Worm (Caenorhabditis elegans): ENCODE measurements around the gene mthf-1.

Gene mthf-1

ce11 chrII:7773427-7773993 lies 4.1 kb downstream of the mthf-1 start:
- no peak for TF ChIP-seq unc-62 (GFP tag; optimal IDR thresholded peaks at IDR 0.05)

- no peak for TF ChIP-seq unc-62 (GFP tag; optimal IDR thresholded peaks at IDR 0.05)
Observed at ce11 chrII:7772411-7772810, 5.2 kb downstream of the mthf-1 start, which contains the start of gene C06A8.6. TSS of gene C06A8.6 (plus strand) at chrII:7772499.

DNA sequence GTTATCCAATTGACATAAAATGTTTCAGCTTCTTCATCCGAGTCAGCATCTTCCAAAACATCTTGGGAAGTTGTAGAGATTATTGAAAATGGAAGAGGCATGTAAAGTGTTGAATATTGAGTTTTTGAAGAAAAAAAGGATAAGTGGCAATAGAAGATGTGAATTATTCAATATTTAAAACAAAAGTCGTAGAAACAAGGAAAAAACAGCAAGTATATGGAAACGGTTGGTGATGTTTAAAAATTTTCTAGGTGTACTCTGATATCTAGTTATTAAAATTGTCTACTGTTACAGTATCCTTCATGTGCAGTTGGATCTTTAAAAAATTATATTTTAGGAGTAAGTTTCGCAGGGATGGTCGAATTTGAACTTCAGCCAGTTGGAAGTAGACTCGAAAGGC lies 5.7 kb downstream of the mthf-1 start, which contains the start of gene C06A8.8:
TSS of gene C06A8.8 (minus strand) at position 101 of the 400 bp plus-strand sequence.
- TF ChIP-seq unc-62 (GFP tag; optimal IDR thresholded peaks at IDR 0.05), result no peak

DNA sequence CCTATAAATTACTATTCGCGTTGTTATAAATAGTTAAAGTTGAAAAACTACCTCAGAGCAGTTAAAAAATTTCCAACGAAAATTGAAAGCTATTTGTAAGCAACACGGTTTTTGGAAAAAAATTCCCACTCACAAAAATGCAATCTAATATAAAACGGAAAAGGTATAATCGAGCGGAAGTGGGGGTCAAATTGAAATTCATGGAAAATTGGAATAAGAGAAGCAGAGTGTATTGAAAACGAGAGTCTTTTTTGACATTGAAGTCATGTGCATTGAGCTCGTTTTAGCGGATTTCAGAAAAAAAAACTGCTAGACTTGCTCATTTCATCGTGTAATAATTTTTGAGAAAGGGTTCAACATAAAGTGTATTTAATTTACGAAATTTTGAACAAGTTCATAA lies 7.4 kb downstream of the mthf-1 start:
- no peak for TF ChIP-seq unc-62 (GFP tag; optimal IDR thresholded peaks at IDR 0.05)

- TF ChIP-seq unc-62 (GFP tag; optimal IDR thresholded peaks at IDR 0.05), result no peak
Observed at ce11 chrII:7769254-7769653, 8.4 kb downstream of the mthf-1 start.

- no peak for TF ChIP-seq unc-62 (GFP tag; optimal IDR thresholded peaks at IDR 0.05)
Observed at ce11 chrII:7765456-7765855, 12.2 kb downstream of the mthf-1 start, which contains the start of gene srh-39. TSS of gene srh-39 (minus strand) at chrII:7765556.

ce11 chrII:7763569-7763968 lies 14.1 kb downstream of the mthf-1 start, which contains the start of gene B0228.9:
TSS of gene B0228.9 (minus strand) at chrII:7763669.
- no peak for TF ChIP-seq unc-62 (GFP tag; optimal IDR thresholded peaks at IDR 0.05)

ce11 chrII:7761440-7761839 lies 16.2 kb downstream of the mthf-1 start, which contains the start of gene B0228.8:
TSS of gene B0228.8 (minus strand) at chrII:7761540.
- no peak for TF ChIP-seq unc-62 (GFP tag; optimal IDR thresholded peaks at IDR 0.05)

DNA sequence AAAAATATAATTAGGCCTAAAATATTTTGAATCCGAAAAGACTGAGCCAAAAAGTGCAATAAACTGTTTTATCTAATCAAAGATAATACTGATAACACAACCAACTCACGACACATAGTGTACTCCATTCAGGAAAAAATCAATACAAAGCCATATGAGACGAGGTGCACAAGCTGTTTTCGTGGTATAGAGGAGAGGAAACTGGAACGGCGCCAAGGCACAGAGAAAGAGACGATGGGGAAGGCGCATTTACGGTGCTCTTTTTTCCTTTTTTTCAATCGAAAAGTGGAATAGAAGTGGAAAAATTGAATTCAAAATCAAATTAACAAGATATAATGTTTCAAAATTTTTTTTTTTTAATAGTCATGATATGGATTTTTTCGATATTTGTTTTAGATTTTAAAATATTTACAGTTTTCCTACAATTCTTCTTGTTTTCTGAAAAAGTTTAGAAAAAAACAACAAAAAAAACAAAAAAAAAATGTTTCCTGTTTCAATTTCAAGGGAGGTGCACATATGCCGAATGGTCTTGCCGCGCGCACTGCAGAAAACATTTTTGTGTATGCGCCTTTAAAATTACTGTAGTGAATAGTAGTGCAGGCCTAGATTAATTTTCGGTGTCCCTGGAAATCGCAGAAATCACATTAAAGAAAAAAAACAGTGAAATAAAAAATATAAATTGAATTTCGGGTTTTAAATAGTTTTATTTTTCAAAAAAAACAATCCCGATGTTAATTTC lies 19.1 kb downstream of the mthf-1 start, which contains the start of gene B0228.7:
TSS of gene B0228.7 (minus strand) at position 627 of the 739 bp plus-strand sequence.
- no peak for TF ChIP-seq unc-62 (GFP tag; optimal IDR thresholded peaks at IDR 0.05)

ce11 chrII:7756810-7757209 lies 20.8 kb downstream of the mthf-1 start:
- TF ChIP-seq unc-62 (GFP tag; optimal IDR thresholded peaks at IDR 0.05), result no peak

ce11 chrII:7755116-7755571 lies 22.5 kb downstream of the mthf-1 start, which contains the start of the genes B0228.6 and B0228.1:
TSS of gene B0228.6 (minus strand) at chrII:7755166.
TSS of gene B0228.1 (plus strand) at chrII:7755343.
- TF ChIP-seq unc-62 (GFP tag; optimal IDR thresholded peaks at IDR 0.05), result no peak

- TF ChIP-seq unc-62 (GFP tag; optimal IDR thresholded peaks at IDR 0.05), result no peak
Observed at ce11 chrII:7753500-7753899, 24.1 kb downstream of the mthf-1 start, which contains the start of gene trx-1. TSS of gene trx-1 (minus strand) at chrII:7753600.

- no peak for TF ChIP-seq unc-62 (GFP tag; optimal IDR thresholded peaks at IDR 0.05)
Observed at ce11 chrII:7736725-7737124, 40.9 kb downstream of the mthf-1 start.

ce11 chrII:7724603-7725002 lies 53.0 kb downstream of the mthf-1 start, which contains the start of gene cpna-2:
TSS of gene cpna-2 (plus strand) at chrII:7724903.
- no peak for TF ChIP-seq unc-62 (GFP tag; optimal IDR thresholded peaks at IDR 0.05)

Measured in whole organism, dauer.